Worm (Caenorhabditis elegans) whole organism, L2 larva: ENCODE measurements around the gene F09C12.2.

Source experiments
- C34F6.9 ChIP-seq: fragments of 150-350 bp; optimal IDR thresholded peaks from 2 replicates; lab custom pipeline; 2014; ENCODE audit warnings: missing biosample characterization, missing genetic modification characterization
- F13H6.1 ChIP-seq: sonication (generic microtip); optimal IDR thresholded peaks from 2 replicates; lab custom pipeline; 2016; ENCODE audit warnings: missing genetic modification characterization, missing compliant biosample characterization
- R02D3.7 ChIP-seq: fragments of 150-350 bp; optimal IDR thresholded peaks from 2 replicates; lab custom pipeline; 2014; ENCODE audit warnings: missing biosample characterization, missing genetic modification characterization
- ZK546.5 ChIP-seq: sonication (generic microtip); optimal IDR thresholded peaks from 2 replicates; lab custom pipeline; 2017; ENCODE audit warnings: missing biosample characterization, missing genetic modification characterization
- aly-2 ChIP-seq: fragments of 150-350 bp; optimal IDR thresholded peaks from 2 replicates; lab custom pipeline; 2014; ENCODE audit warnings: missing biosample characterization, missing genetic modification characterization
- ama-1 ChIP-seq: fragments of 150-350 bp; optimal IDR thresholded peaks from 2 replicates; lab custom pipeline; 2018; ENCODE audit warnings: inconsistent platforms
- blmp-1 ChIP-seq: sonication (generic microtip); optimal IDR thresholded peaks from 2 replicates; lab custom pipeline; 2017; ENCODE audit warnings: missing genetic modification characterization, mild to moderate bottlenecking, missing compliant biosample characterization, antibody characterized with exemption, moderate library complexity; ENCODE audit not compliant: insufficient read depth
- ceh-16 ChIP-seq: fragments of 150-350 bp; optimal IDR thresholded peaks from 2 replicates; lab custom pipeline; 2014; ENCODE audit warnings: missing biosample characterization, missing genetic modification characterization
- ceh-82 ChIP-seq: fragments of 150-350 bp; optimal IDR thresholded peaks from 2 replicates; lab custom pipeline; 2014; ENCODE audit warnings: missing biosample characterization, missing genetic modification characterization
- crh-2 ChIP-seq: sonication (generic microtip); optimal IDR thresholded peaks from 2 replicates; lab custom pipeline; 2017; ENCODE audit warnings: missing biosample characterization, missing genetic modification characterization
- dmd-4 ChIP-seq: sonication (generic microtip); optimal IDR thresholded peaks from 2 replicates; lab custom pipeline; 2017; ENCODE audit warnings: missing biosample characterization, missing genetic modification characterization
- egl-27 ChIP-seq: sonication (generic microtip); optimal IDR thresholded peaks from 3 replicates; lab custom pipeline; 2017; ENCODE audit warnings: missing biosample characterization, missing genetic modification reagents, missing genetic modification characterization
- elt-3 ChIP-seq: sonication (generic microtip); optimal IDR thresholded peaks from 2 replicates; lab custom pipeline; 2017; ENCODE audit warnings: missing biosample characterization, missing genetic modification characterization
- fos-1 ChIP-seq: fragments of 150-350 bp; optimal IDR thresholded peaks from 2 replicates; lab custom pipeline; 2014; ENCODE audit warnings: missing biosample characterization, missing genetic modification characterization
- lin-11 ChIP-seq: fragments of 150-350 bp; sonication (generic microtip); optimal IDR thresholded peaks from 2 replicates; lab custom pipeline; 2014; ENCODE audit warnings: missing biosample characterization, missing genetic modification characterization, inconsistent platforms, mixed read lengths
- lin-39 ChIP-seq: fragments of 150-350 bp; optimal IDR thresholded peaks from 2 replicates; lab custom pipeline; 2014; ENCODE audit warnings: missing biosample characterization, missing genetic modification reagents, missing genetic modification characterization
- mab-5 ChIP-seq: fragments of 150-350 bp; optimal IDR thresholded peaks from 2 replicates; lab custom pipeline; 2014; ENCODE audit warnings: missing biosample characterization, missing genetic modification characterization
- mbf-1 ChIP-seq: sonication (generic microtip); optimal IDR thresholded peaks from 2 replicates; lab custom pipeline; 2017; ENCODE audit warnings: missing biosample characterization, missing genetic modification characterization
- nhr-11 ChIP-seq: fragments of 150-350 bp; optimal IDR thresholded peaks from 2 replicates; lab custom pipeline; 2014; ENCODE audit warnings: missing biosample characterization, missing genetic modification characterization
- nhr-12 ChIP-seq: fragments of 150-350 bp; optimal IDR thresholded peaks from 2 replicates; lab custom pipeline; 2014; ENCODE audit warnings: missing biosample characterization, missing genetic modification characterization
- nhr-21 ChIP-seq: fragments of 150-350 bp; optimal IDR thresholded peaks from 2 replicates; lab custom pipeline; 2014; ENCODE audit warnings: missing biosample characterization, missing genetic modification characterization
- nhr-23 ChIP-seq: fragments of 150-350 bp; optimal IDR thresholded peaks from 2 replicates; lab custom pipeline; 2014; ENCODE audit warnings: missing biosample characterization, missing genetic modification reagents, missing genetic modification characterization
- peb-1 ChIP-seq: fragments of 150-350 bp; optimal IDR thresholded peaks from 2 replicates; lab custom pipeline; 2014; ENCODE audit warnings: missing biosample characterization, missing genetic modification characterization
- sma-9 ChIP-seq, 2 experiments: fragments of 150-350 bp in 1 of 2; sonication (generic microtip) in 1 of 2; optimal IDR thresholded peaks; 2 replicates each; lab custom pipeline; 2014 to 2016; ENCODE audit warnings: missing genetic modification characterization in 2 of 2, mild to moderate bottlenecking in 1 of 2, missing biosample characterization in 1 of 2, missing compliant biosample characterization in 1 of 2, missing genetic modification reagents in 1 of 2, moderate library complexity in 1 of 2
- snpc-4 ChIP-seq: fragments of 150-350 bp; optimal IDR thresholded peaks from 2 replicates; lab custom pipeline; 2014; ENCODE audit warnings: missing biosample characterization, missing genetic modification characterization
- unc-39 ChIP-seq: fragments of 150-350 bp; optimal IDR thresholded peaks from 2 replicates; lab custom pipeline; 2014; ENCODE audit warnings: missing biosample characterization, missing genetic modification characterization
- unc-55 ChIP-seq: fragments of 150-350 bp; sonication (generic microtip); optimal IDR thresholded peaks from 3 replicates; lab custom pipeline; 2014; ENCODE audit warnings: missing biosample characterization, missing genetic modification reagents, missing genetic modification characterization
- unc-62 ChIP-seq: fragments of 150-350 bp; optimal IDR thresholded peaks from 2 replicates; lab custom pipeline; 2014; ENCODE audit warnings: missing biosample characterization, missing genetic modification reagents, missing genetic modification characterization
- zag-1 ChIP-seq: fragments of 150-350 bp; optimal IDR thresholded peaks from 2 replicates; lab custom pipeline; 2014; ENCODE audit warnings: missing biosample characterization, missing genetic modification characterization
- ztf-1 ChIP-seq: fragments of 200-800 bp; sonication (Bioruptor generic); conservative IDR thresholded peaks from 2 replicates; pipeline ENCODE4 v1.3.6; 2022; ENCODE audit warnings: missing genetic modification characterization, missing compliant biosample characterization
- ztf-4 ChIP-seq: fragments of 150-350 bp; optimal IDR thresholded peaks from 2 replicates; lab custom pipeline; 2014; ENCODE audit warnings: missing biosample characterization, missing genetic modification characterization

Gene F09C12.2

DNA sequence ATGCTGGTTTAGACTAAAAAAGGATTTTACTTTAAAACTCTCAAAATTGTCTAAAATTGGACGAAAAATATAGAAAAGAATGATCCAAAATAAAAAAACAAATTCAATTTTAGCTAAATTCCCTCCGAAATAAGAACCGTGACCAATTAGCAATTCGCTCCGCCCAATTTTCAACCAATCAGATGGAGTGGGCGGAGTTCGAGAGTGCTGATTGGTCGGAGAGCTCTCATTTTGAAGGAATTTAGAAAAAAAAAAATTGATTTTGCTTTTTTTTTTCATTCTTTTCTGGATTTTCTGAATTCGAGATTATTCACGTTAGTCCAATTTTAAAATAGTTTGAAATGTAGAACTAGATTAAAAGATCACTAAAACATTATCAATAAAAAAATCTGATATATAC, 10.8 kb upstream of the F09C12.2 start:
- TF ChIP-seq unc-39 (tag; lab: Kevin White, UChicago) (no peak), peb-1 (tag; lab: Kevin White, UChicago) (no peak), mab-5 (tag; lab: Kevin White, UChicago) (no peak), zag-1 (tag; lab: Kevin White, UChicago) (no peak), ceh-82 (tag; lab: Kevin White, UChicago) (no peak), unc-62 (GFP tag; lab: Kevin White, UChicago) (no peak), sma-9 (GFP tag; optimal IDR thresholded peaks at IDR 0.05; lab: Kevin White, UChicago) (no peak), sma-9 (tag; optimal IDR thresholded peaks at IDR 0.05; lab: Kevin White, UChicago) (no peak), blmp-1 (tag; lab: Kevin White, UChicago) (no peak), aly-2 (no peak), snpc-4 (tag; lab: Kevin White, UChicago) (no peak)
- TF ChIP-seq, all 48 proteins: peak for 0

DNA sequence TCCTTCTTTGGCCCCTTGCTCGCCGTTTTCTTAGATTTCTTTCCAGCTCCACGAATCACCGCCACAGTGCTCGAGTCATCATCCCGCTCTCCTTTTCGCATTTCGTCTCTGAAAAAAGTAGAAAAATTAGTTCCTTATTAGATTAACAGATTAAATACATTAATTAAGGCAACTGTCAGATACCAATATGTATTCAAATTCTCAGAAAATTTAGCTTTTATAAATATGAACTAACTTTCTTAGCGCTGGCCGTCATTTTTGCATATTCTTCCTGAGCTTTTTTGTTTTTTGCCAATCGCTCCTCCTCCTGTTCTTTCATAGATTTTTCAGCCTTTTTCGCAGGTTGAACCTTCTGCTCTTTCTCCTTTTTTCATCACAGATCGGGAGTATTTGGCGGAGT, 10.2 kb upstream of the F09C12.2 start, which contains the start of gene C04G6.6:
TSS of gene C04G6.6 (minus strand) at position 101 of the 400 bp plus-strand sequence.
- TF ChIP-seq ztf-1 (GFP tag; lab: Robert Waterston, UW), result no peak
- no peak for TF ChIP-seq nhr-11 (tag; lab: Kevin White, UChicago)
- no peak for TF ChIP-seq egl-27 (tag; lab: Kevin White, UChicago)
- no peak for TF ChIP-seq R02D3.7 (tag; lab: Kevin White, UChicago)
- TF ChIP-seq lin-11 (tag; lab: Kevin White, UChicago), result no peak
- TF ChIP-seq ztf-4 (tag; lab: Kevin White, UChicago), result no peak
- no peak for TF ChIP-seq unc-62 (GFP tag; lab: Kevin White, UChicago)
- no peak for TF ChIP-seq C34F6.9
- no peak for TF ChIP-seq mbf-1
- TF ChIP-seq unc-55 (GFP tag; lab: Kevin White, UChicago), result no peak
- no peak for TF ChIP-seq dmd-4 (tag; lab: Kevin White, UChicago)
- TF ChIP-seq ceh-16 (tag; lab: Kevin White, UChicago), result no peak
- TF ChIP-seq crh-2 (tag; lab: Kevin White, UChicago), result no peak
- TF ChIP-seq ZK546.5 (tag; lab: Kevin White, UChicago), result no peak
- TF ChIP-seq nhr-21, result no peak
- TF ChIP-seq nhr-12 (tag; lab: Kevin White, UChicago), result no peak
- TF ChIP-seq blmp-1 (tag; lab: Kevin White, UChicago), result no peak
- no peak for TF ChIP-seq ama-1 (lab: Kevin White, UChicago)

DNA sequence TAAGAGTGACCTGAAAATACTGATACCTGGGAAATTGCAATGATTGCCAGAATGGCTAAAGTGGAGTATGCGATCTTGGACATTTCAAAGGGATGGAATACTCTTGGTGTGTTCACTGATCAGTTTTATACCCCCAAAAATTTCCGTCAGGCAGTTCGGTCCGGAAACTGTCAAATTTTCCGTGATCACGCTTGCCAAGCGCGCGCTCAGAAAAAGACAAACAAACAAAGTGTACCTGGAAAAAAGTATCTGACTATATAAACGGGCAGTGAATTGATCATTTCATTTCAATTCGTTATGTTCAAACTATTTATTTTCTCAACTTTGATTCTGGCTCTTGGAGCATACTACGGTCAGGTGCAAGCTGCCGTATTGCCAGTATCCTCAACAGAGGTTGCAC, 8.1 kb upstream of the F09C12.2 start, which contains the start of the genes idpb-3 and idpb-1:
TSS of gene idpb-3 (minus strand) at position 101 of the 400 bp plus-strand sequence.
TSS of gene idpb-1 (plus strand) at position 284 of the 400 bp plus-strand sequence.
- no peak for TF ChIP-seq elt-3 (tag; lab: Kevin White, UChicago)
- no peak for TF ChIP-seq R02D3.7 (tag; lab: Kevin White, UChicago)
- no peak for TF ChIP-seq ZK546.5 (tag; lab: Kevin White, UChicago)
- TF ChIP-seq peb-1 (tag; lab: Kevin White, UChicago), result no peak
- no peak for TF ChIP-seq unc-39 (tag; lab: Kevin White, UChicago)
- no peak for TF ChIP-seq zag-1 (tag; lab: Kevin White, UChicago)
- TF ChIP-seq fos-1, result no peak
- TF ChIP-seq mab-5 (tag; lab: Kevin White, UChicago), result no peak
- no peak for TF ChIP-seq lin-39
- TF ChIP-seq F13H6.1 (tag; lab: Kevin White, UChicago), result no peak
- TF ChIP-seq nhr-12 (tag; lab: Kevin White, UChicago), result no peak
- TF ChIP-seq mbf-1, result no peak
- no peak for TF ChIP-seq C34F6.9
- TF ChIP-seq unc-55 (GFP tag; lab: Kevin White, UChicago), result no peak
- no peak for TF ChIP-seq dmd-4 (tag; lab: Kevin White, UChicago)
- TF ChIP-seq, all 48 proteins: peak for 0

DNA sequence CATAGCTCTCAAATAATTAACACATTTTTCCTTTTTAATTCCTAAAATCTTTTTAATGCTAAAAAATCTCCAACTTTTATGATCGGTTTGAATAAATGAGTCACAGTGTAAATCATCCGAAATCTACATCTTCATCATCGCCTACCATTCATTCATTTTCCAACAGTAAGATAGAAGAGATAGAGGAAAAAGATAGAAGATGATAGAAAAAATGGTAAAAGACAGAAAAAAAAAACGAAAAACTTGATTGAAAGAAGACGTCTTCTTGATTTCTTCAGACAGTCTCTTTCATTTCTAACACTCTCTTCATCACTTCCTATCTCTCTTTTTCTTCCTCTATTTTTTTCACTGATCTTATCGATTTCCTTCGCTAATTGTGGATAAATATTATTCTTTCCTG, 6.6 kb upstream of the F09C12.2 start:
- TF ChIP-seq fos-1 (peak; percentile 34), nhr-23 (tag; lab: Kevin White, UChicago) (no peak), mbf-1 (no peak), blmp-1 (tag; lab: Kevin White, UChicago) (peak; percentile 46), ama-1 (lab: Kevin White, UChicago) (no peak), sma-9 (GFP tag; optimal IDR thresholded peaks at IDR 0.05; lab: Kevin White, UChicago) (no peak), sma-9 (tag; optimal IDR thresholded peaks at IDR 0.05; lab: Kevin White, UChicago) (no peak), unc-39 (tag; lab: Kevin White, UChicago) (no peak)
